Fruit fly (Drosophila melanogaster) S2 (cell line): Measurements from ENCODE around the gene CG16959.

ENCODE experiments used
- CG8478 ChIP-seq: fragments of >200 bp; optimal IDR thresholded peaks from 2 replicates; lab custom pipeline; 2018
- CTCF ChIP-seq, 2 experiments: fragments of >200 bp; optimal IDR thresholded peaks; 2 replicates each; lab custom pipeline; 2018

dm6 chr3L:15104849-15105555, 20.1 kb downstream of the CG16959 start:
- TF ChIP-seq CG8478 (lab: Kevin White, UChicago) (no peak), CTCF (optimal IDR thresholded peaks at IDR 0.05; lab: Kevin White, UChicago) (no peak)
